Worm (Caenorhabditis elegans) whole organism, L4/young adult: ENCODE results near the gene skr-9.

Experiments
- W03F9.2 ChIP-seq: fragments of 150-350 bp; optimal IDR thresholded peaks from 2 replicates; lab custom pipeline; 2014; ENCODE audit warnings: missing biosample characterization, missing genetic modification characterization
- him-1 ChIP-seq: sonication (generic microtip); optimal IDR thresholded peaks from 2 replicates; lab custom pipeline; 2016; ENCODE audit warnings: missing genotype, missing genetic modification reagents, missing genetic modification characterization, missing compliant biosample characterization

- TF ChIP-seq W03F9.2 (tag; lab: Kevin White, UChicago) (no peak), him-1 (tag; lab: Kevin White, UChicago) (no peak)
These were observed 10.7 kb downstream of the skr-9 start for ce11 chrIV:17174087-17174486.
